Fruit fly (Drosophila melanogaster) whole organism, embryonic: Measurements from ENCODE around the gene CG4957.

Experiments
- BEAF-32 ChIP-seq: fragments of 200-800 bp; sonication (Bioruptor generic); optimal IDR thresholded peaks from 3 replicates; lab custom pipeline; 2017; ENCODE audit warnings: missing biosample characterization, missing genetic modification characterization, mild to moderate bottlenecking, moderate library complexity, missing genetic modification reagents
- CG10147 ChIP-seq: fragments of 200-800 bp; sonication (Bioruptor generic); optimal IDR thresholded peaks from 2 replicates; lab custom pipeline; 2019; ENCODE audit warnings: missing biosample characterization, mild to moderate bottlenecking, missing genetic modification characterization, moderate library complexity
- CG1024 ChIP-seq: fragments of 200-800 bp; sonication (Bioruptor generic); IDR thresholded peaks from 2 replicates; pipeline ENCODE4 v1.3.6; 2022; ENCODE audit warnings: missing biosample characterization, missing genetic modification characterization
- CG10959 ChIP-seq: fragments of 200-800 bp; sonication (Bioruptor generic); IDR thresholded peaks from 2 replicates; pipeline ENCODE4 v1.3.6; 2022; ENCODE audit warnings: missing biosample characterization, missing genetic modification characterization
- CG11398 ChIP-seq: fragments of 200-800 bp; sonication (Bioruptor generic); optimal IDR thresholded peaks from 2 replicates; lab custom pipeline; 2016; ENCODE audit warnings: missing biosample characterization, missing genetic modification characterization
- CG12219 ChIP-seq: fragments of 200-800 bp; sonication (Bioruptor generic); optimal IDR thresholded peaks from 3 replicates; lab custom pipeline; 2018; ENCODE audit warnings: missing biosample characterization, mild to moderate bottlenecking, missing genetic modification characterization
- CG12942 ChIP-seq: fragments of 200-800 bp; sonication (Bioruptor generic); optimal IDR thresholded peaks from 3 replicates; lab custom pipeline; 2016; ENCODE audit warnings: missing biosample characterization, missing genetic modification characterization
- CG13424 ChIP-seq: fragments of 200-800 bp; sonication (Bioruptor generic); optimal IDR thresholded peaks from 2 replicates; lab custom pipeline; 2019; ENCODE audit warnings: missing biosample characterization, mild to moderate bottlenecking, missing genetic modification characterization, moderate library complexity
- CG13775 ChIP-seq: fragments of 200-800 bp; sonication (Bioruptor generic); optimal IDR thresholded peaks from 3 replicates; lab custom pipeline; 2017; ENCODE audit warnings: missing biosample characterization, mild to moderate bottlenecking, missing genetic modification characterization
- CG15479 ChIP-seq: fragments of 200-800 bp; sonication (Bioruptor generic); optimal IDR thresholded peaks from 3 replicates; lab custom pipeline; 2019; ENCODE audit warnings: missing biosample characterization, mild to moderate bottlenecking, missing genetic modification characterization, moderate library complexity
- CG17186 ChIP-seq: fragments of 200-800 bp; sonication (Bioruptor generic); optimal IDR thresholded peaks from 3 replicates; lab custom pipeline; 2017; ENCODE audit warnings: missing biosample characterization, missing genetic modification reagents, missing genetic modification characterization
- CG17612 ChIP-seq: fragments of 200-800 bp; sonication (Bioruptor generic); IDR thresholded peaks from 2 replicates; pipeline ENCODE4 v1.3.6; 2022; ENCODE audit warnings: missing biosample characterization, missing genetic modification characterization
- CG18011 ChIP-seq: fragments of 200-800 bp; sonication (Bioruptor generic); optimal IDR thresholded peaks from 2 replicates; lab custom pipeline; 2017; ENCODE audit warnings: missing biosample characterization, missing genetic modification characterization, mild to moderate bottlenecking, moderate library complexity, missing genotype
- CG31224 ChIP-seq: fragments of 200-800 bp; sonication (Bioruptor generic); IDR thresholded peaks from 2 replicates; pipeline ENCODE4 v1.3.6; 2022; ENCODE audit warnings: missing biosample characterization, missing genetic modification characterization
- CG32532 ChIP-seq: fragments of 200-800 bp; sonication (Bioruptor generic); IDR thresholded peaks from 2 replicates; pipeline ENCODE4 v1.3.6; 2022; ENCODE audit warnings: missing biosample characterization, missing genetic modification characterization
- CG32772 ChIP-seq: fragments of 200-800 bp; sonication (Bioruptor generic); IDR thresholded peaks from 2 replicates; pipeline ENCODE4 v1.3.6; 2022; ENCODE audit warnings: missing biosample characterization, missing genetic modification characterization
- CG3838 ChIP-seq: fragments of 200-800 bp; sonication (Bioruptor generic); optimal IDR thresholded peaks from 3 replicates; lab custom pipeline; 2016; ENCODE audit warnings: missing biosample characterization, missing genetic modification characterization
- CG6654 ChIP-seq: fragments of 200-800 bp; sonication (Bioruptor generic); optimal IDR thresholded peaks from 2 replicates; lab custom pipeline; 2017; ENCODE audit warnings: missing biosample characterization, mild to moderate bottlenecking, missing genetic modification characterization
- CG7839 ChIP-seq: fragments of 200-800 bp; sonication (Bioruptor generic); optimal IDR thresholded peaks from 3 replicates; lab custom pipeline; 2018; ENCODE audit warnings: missing biosample characterization, mild to moderate bottlenecking, missing genetic modification characterization, moderate library complexity
- CG8359 ChIP-seq: fragments of 200-800 bp; sonication (Bioruptor generic); optimal IDR thresholded peaks from 2 replicates; lab custom pipeline; 2017; ENCODE audit warnings: missing biosample characterization, mild to moderate bottlenecking, missing genetic modification characterization, borderline replicate concordance
- CG9817 ChIP-seq: fragments of 200-800 bp; sonication (Bioruptor generic); optimal IDR thresholded peaks from 2 replicates; lab custom pipeline; 2018; ENCODE audit warnings: missing biosample characterization, mild to moderate bottlenecking, missing genetic modification characterization, moderate library complexity
- CG9876 ChIP-seq: fragments of 200-800 bp; sonication (Bioruptor generic); optimal IDR thresholded peaks from 2 replicates; lab custom pipeline; 2016; ENCODE audit warnings: missing biosample characterization, missing genetic modification characterization
- D ChIP-seq, 2 experiments: fragments of 200-800 bp in 1 of 2; fragments of >200 bp in 1 of 2; sonication (Bioruptor generic) in 1 of 2; optimal IDR thresholded peaks; 2 replicates in 1 of 2; 3 replicates in 1 of 2; lab custom pipeline; 2017; ENCODE audit warnings: mild to moderate bottlenecking in 1 of 2, missing biosample characterization in 1 of 2, missing genetic modification characterization in 1 of 2, missing genetic modification reagents in 1 of 2
- Elba2 ChIP-seq: fragments of 200-800 bp; sonication (Bioruptor generic); optimal IDR thresholded peaks from 3 replicates; lab custom pipeline; 2016; ENCODE audit warnings: missing biosample characterization, missing genetic modification characterization
- HLH3B ChIP-seq: fragments of 200-800 bp; sonication (Bioruptor generic); IDR thresholded peaks from 2 replicates; pipeline ENCODE4 v1.3.6; 2022; ENCODE audit warnings: missing biosample characterization, missing genetic modification characterization
- Mes4 ChIP-seq: fragments of 200-800 bp; sonication (Bioruptor generic); optimal IDR thresholded peaks from 2 replicates; lab custom pipeline; 2016; ENCODE audit warnings: missing biosample characterization, missing genetic modification characterization
- Nf-YA ChIP-seq: fragments of 200-800 bp; sonication (Bioruptor generic); IDR thresholded peaks from 2 replicates; pipeline ENCODE4 v1.3.6; 2022; ENCODE audit warnings: missing biosample characterization, missing genetic modification characterization
- Oaz ChIP-seq: fragments of 200-800 bp; sonication (Bioruptor generic); IDR thresholded peaks from 2 replicates; pipeline ENCODE4 v1.3.6; 2022; ENCODE audit warnings: missing biosample characterization, missing genetic modification characterization
- Poxn ChIP-seq: fragments of 200-800 bp; sonication (Bioruptor generic); IDR thresholded peaks from 2 replicates; pipeline ENCODE4 v1.3.6; 2022; ENCODE audit warnings: missing biosample characterization, missing genetic modification characterization
- Sox102F ChIP-seq: fragments of 200-800 bp; sonication (Bioruptor generic); optimal IDR thresholded peaks from 2 replicates; lab custom pipeline; 2018; ENCODE audit warnings: missing biosample characterization, mild to moderate bottlenecking, missing genetic modification characterization, moderate library complexity
- Stat92E ChIP-seq, 3 experiments: fragments of >200 bp in 2 of 3; fragments of 200-800 bp in 1 of 3; sonication (Bioruptor generic) in 1 of 3; optimal IDR thresholded peaks; 2 replicates each; lab custom pipeline; 2017 to 2019; ENCODE audit warnings: missing biosample characterization in 3 of 3, missing genetic modification characterization in 3 of 3, mild to moderate bottlenecking in 1 of 3, moderate library complexity in 1 of 3
- Tbp ChIP-seq: fragments of >200 bp; optimal IDR thresholded peaks from 2 replicates; lab custom pipeline; 2018; ENCODE audit warnings: missing biosample characterization, missing genetic modification characterization
- ac ChIP-seq: fragments of 200-800 bp; sonication (Bioruptor generic); optimal IDR thresholded peaks from 3 replicates; lab custom pipeline; 2017; ENCODE audit warnings: missing biosample characterization, mild to moderate bottlenecking, missing genetic modification characterization
- ara ChIP-seq: fragments of 200-800 bp; sonication (Bioruptor generic); IDR thresholded peaks from 2 replicates; pipeline ENCODE4 v1.3.6; 2022; ENCODE audit warnings: missing biosample characterization, missing genetic modification characterization
- ato ChIP-seq: fragments of 200-800 bp; sonication (Bioruptor generic); IDR thresholded peaks from 2 replicates; pipeline ENCODE4 v1.3.6; 2022; ENCODE audit warnings: missing biosample characterization, missing genetic modification characterization; ENCODE audit not compliant: partially characterized antibody
- danr ChIP-seq: fragments of 200-800 bp; sonication (Bioruptor generic); IDR thresholded peaks from 2 replicates; pipeline ENCODE4 v1.3.6; 2022; ENCODE audit warnings: missing biosample characterization, missing genetic modification characterization
- dysf ChIP-seq: fragments of 200-800 bp; sonication (Bioruptor generic); IDR thresholded peaks from 3 replicates; pipeline ENCODE4 v1.3.6; 2022; ENCODE audit warnings: missing biosample characterization, missing genetic modification characterization
- esg ChIP-seq: fragments of 200-800 bp; sonication (Bioruptor generic); conservative IDR thresholded peaks from 2 replicates; pipeline ENCODE4 v1.3.6; 2022; ENCODE audit warnings: missing biosample characterization, missing genetic modification characterization
- gem ChIP-seq: fragments of 200-800 bp; sonication (Bioruptor generic); optimal IDR thresholded peaks from 2 replicates; lab custom pipeline; 2019; ENCODE audit warnings: missing biosample characterization, mild to moderate bottlenecking, missing genetic modification characterization, moderate library complexity
- hb ChIP-seq: fragments of 200-800 bp; sonication (Bioruptor generic); IDR thresholded peaks from 3 replicates; pipeline ENCODE4 v1.3.6; 2022; ENCODE audit warnings: missing biosample characterization, missing genetic modification characterization; ENCODE audit not compliant: partially characterized antibody
- ind ChIP-seq: fragments of 200-800 bp; sonication (Bioruptor generic); optimal IDR thresholded peaks from 3 replicates; lab custom pipeline; 2016; ENCODE audit warnings: missing biosample characterization, missing genetic modification characterization
- insv ChIP-seq, 2 experiments: fragments of 200-800 bp; sonication (Bioruptor generic); optimal IDR thresholded peaks; 3 replicates each; lab custom pipeline; 2016 to 2018; ENCODE audit warnings: missing biosample characterization in 2 of 2, missing genetic modification characterization in 2 of 2
- org-1 ChIP-seq: fragments of 200-800 bp; sonication (Bioruptor generic); optimal IDR thresholded peaks from 2 replicates; lab custom pipeline; 2017; ENCODE audit warnings: missing biosample characterization, missing genetic modification characterization
- prd ChIP-seq, 3 experiments: fragments of >200 bp in 2 of 3; fragments of 200-800 bp in 1 of 3; sonication (Bioruptor generic) in 1 of 3; optimal IDR thresholded peaks in 2 of 3; IDR thresholded peaks in 1 of 3; 2 replicates in 2 of 3; 3 replicates in 1 of 3; pipeline versions ENCODE4 v1.3.6 to Lab custom; 2017 to 2022; ENCODE audit warnings: missing biosample characterization in 1 of 3, missing genetic modification characterization in 1 of 3
- sc ChIP-seq, 3 experiments: fragments of >200 bp in 2 of 3; fragments of 200-800 bp in 1 of 3; sonication (Bioruptor generic) in 1 of 3; optimal IDR thresholded peaks; 2 replicates in 2 of 3; 3 replicates in 1 of 3; lab custom pipeline; 2017; ENCODE audit warnings: mild to moderate bottlenecking in 1 of 3, missing biosample characterization in 1 of 3, missing genetic modification characterization in 1 of 3, missing genetic modification reagents in 1 of 3
- sisA ChIP-seq: fragments of 200-800 bp; sonication (Bioruptor generic); IDR thresholded peaks from 2 replicates; pipeline ENCODE4 v1.3.6; 2022; ENCODE audit warnings: missing biosample characterization, missing genetic modification characterization
- sna ChIP-seq: fragments of 200-800 bp; sonication (Bioruptor generic); IDR thresholded peaks from 2 replicates; pipeline ENCODE4 v1.3.6; 2022; ENCODE audit warnings: missing biosample characterization, missing genetic modification characterization; ENCODE audit not compliant: partially characterized antibody
- twi ChIP-seq: fragments of 200-800 bp; optimal IDR thresholded peaks from 2 replicates; lab custom pipeline; 2019; ENCODE audit warnings: missing biosample characterization, mild to moderate bottlenecking, missing genetic modification characterization, moderate library complexity
- zfh1 ChIP-seq: fragments of 200-800 bp; sonication (Bioruptor generic); IDR thresholded peaks from 3 replicates; pipeline ENCODE4 v1.3.6; 2022; ENCODE audit warnings: missing biosample characterization, missing genetic modification characterization

Gene CG4957

DNA sequence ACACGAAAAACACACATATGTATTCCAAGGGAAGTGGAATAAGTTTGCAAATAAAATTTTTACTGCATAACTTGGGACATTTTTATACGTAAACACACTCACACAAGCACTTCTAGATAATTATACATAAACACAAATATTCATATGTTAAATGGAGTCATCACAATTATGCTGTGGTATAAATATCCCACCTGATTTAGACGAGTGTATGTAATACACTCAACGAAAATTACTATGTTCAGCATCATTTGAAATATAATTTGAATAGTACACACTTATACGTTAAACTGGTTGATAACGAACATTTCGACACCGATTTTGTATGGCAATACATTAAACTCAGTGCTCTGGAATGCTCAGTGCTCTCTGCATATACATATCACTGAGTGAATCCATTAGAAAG, 37.6 kb upstream of the CG4957 start (continued):
- TF ChIP-seq ara (GFP tag; lab: Robert Waterston, UW) (no peak), CG31224 (GFP tag; lab: Robert Waterston, UW) (no peak), hb (GFP tag; lab: Robert Waterston, UW) (no peak), CG8359 (GFP tag; lab: Kevin White, UChicago) (no peak), Sox102F (GFP tag; lab: Kevin White, UChicago) (no peak), CG1024 (GFP tag; lab: Robert Waterston, UW) (no peak), Mes4 (GFP tag; lab: Kevin White, UChicago) (no peak), Oaz (GFP tag; lab: Robert Waterston, UW) (no peak), prd (optimal IDR thresholded peaks at IDR 0.05; lab: Kevin White, UChicago) (no peak), prd (GFP tag; IDR thresholded peaks at IDR 0.05; lab: Robert Waterston, UW) (no peak), Stat92E (GFP tag; optimal IDR thresholded peaks at IDR 0.05; lab: Kevin White, UChicago) (no peak), Nf-YA (GFP tag; lab: Robert Waterston, UW) (no peak), CG17612 (no peak), sna (GFP tag; lab: Robert Waterston, UW) (no peak), CG32772 (no peak), CG10959 (GFP tag; lab: Robert Waterston, UW) (no peak), twi (tag; lab: Kevin White, UChicago) (no peak), CG32532 (no peak; the same call in 1 of the 2 replicates), CG9817 (tag; lab: Kevin White, UChicago) (no peak), ac (no peak), CG3838 (GFP tag; lab: Kevin White, UChicago) (no peak), CG17186 (GFP tag; lab: Kevin White, UChicago) (no peak), CG7839 (no peak), CG13775 (GFP tag; lab: Kevin White, UChicago) (no peak), ind (GFP tag; lab: Kevin White, UChicago) (peak; percentile 36), CG13424 (tag; lab: Kevin White, UChicago) (peak; percentile 6), CG11398 (GFP tag; lab: Kevin White, UChicago) (no peak), gem (tag; lab: Kevin White, UChicago) (peak; percentile 46), BEAF-32 (GFP tag; lab: Kevin White, UChicago) (no peak), CG10147 (GFP tag; lab: Kevin White, UChicago) (peak; percentile 4), CG12219 (GFP tag; lab: Kevin White, UChicago) (no peak), Elba2 (GFP tag; lab: Kevin White, UChicago) (no peak), CG9876 (GFP tag; lab: Kevin White, UChicago) (no peak), CG6654 (no peak), sisA (GFP tag; lab: Robert Waterston, UW) (no peak), Poxn (GFP tag; lab: Robert Waterston, UW) (no peak), HLH3B (0 out of 2 replicates have a peak, but pooled peaks have one; percentile 20), danr (GFP tag; lab: Robert Waterston, UW) (no peak), CG15479 (GFP tag; lab: Kevin White, UChicago) (no peak), sc (optimal IDR thresholded peaks at IDR 0.05; lab: Kevin White, UChicago) (no peak), sc (GFP tag; optimal IDR thresholded peaks at IDR 0.05; lab: Kevin White, UChicago) (no peak), dysf (GFP tag; lab: Robert Waterston, UW) (no peak; the same call in 2 of the 3 replicates), CG18011 (GFP tag; lab: Kevin White, UChicago) (no peak), org-1 (GFP tag; lab: Kevin White, UChicago) (no peak), esg (GFP tag; lab: Robert Waterston, UW) (0 out of 2 replicates have a peak, but pooled peaks have one; percentile 12), insv (GFP tag; optimal IDR thresholded peaks at IDR 0.05; lab: Kevin White, UChicago) (no peak), zfh1 (GFP tag; lab: Robert Waterston, UW) (no peak), ato (GFP tag; lab: Robert Waterston, UW) (no peak), CG12942 (GFP tag; lab: Kevin White, UChicago) (no peak), Tbp (no peak), D (optimal IDR thresholded peaks at IDR 0.05; lab: Kevin White, UChicago) (no peak), D (GFP tag; optimal IDR thresholded peaks at IDR 0.05; lab: Kevin White, UChicago) (no peak)
